Worm (Caenorhabditis elegans): ENCODE measurements around the gene fzy-1.

The fzy-1 gene

DNA sequence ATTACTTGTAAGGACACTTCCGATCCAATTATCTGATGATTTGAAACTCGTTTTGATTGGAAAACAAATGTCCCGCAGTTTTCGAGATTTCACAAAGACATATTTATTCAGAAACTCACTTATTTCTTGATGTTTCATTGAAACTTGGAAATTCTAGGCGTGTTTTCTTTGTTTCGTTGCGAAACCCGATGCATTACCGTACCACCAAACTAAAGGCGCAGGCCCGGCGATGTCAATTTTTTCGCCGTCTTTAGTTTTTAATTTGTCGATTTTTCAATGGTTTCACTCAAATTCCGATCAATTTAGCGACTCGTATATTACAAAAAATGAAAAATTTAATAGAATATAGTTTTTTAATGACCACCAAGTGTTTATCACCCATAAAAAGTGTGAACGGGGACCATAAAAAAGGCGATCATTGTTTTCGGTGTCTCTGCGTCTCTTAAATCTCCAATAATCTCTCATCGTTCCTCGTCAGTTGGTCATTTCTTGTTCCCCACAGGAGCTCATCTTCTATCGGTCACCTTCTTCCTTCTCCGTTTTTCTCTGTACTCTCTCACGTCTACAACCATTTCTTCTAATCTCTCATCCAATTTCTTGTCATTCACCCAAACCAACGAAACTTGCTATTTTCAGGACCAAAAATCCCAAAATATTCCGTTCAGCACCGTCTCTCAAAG, 34.7 kb upstream of the fzy-1 start, which contains the start of gene clr-1 (continued):
- TF ChIP-seq lsl-1 (GFP tag; optimal IDR thresholded peaks at IDR 0.05) (peak; percentile 94), rpc-1 (optimal IDR thresholded peaks at IDR 0.05) (no peak), rpc-1 (tag; optimal IDR thresholded peaks at IDR 0.05) (no peak), B0019.2 (GFP tag; conservative IDR thresholded peaks at IDR 0.05) (no peak), ceh-40 (GFP tag; IDR thresholded peaks at IDR 0.05) (no peak), hsf-1 (GFP tag; IDR thresholded peaks at IDR 0.05) (no peak), nfya-2 (GFP tag; IDR thresholded peaks at IDR 0.05) (no peak), F49E8.2 (tag; optimal IDR thresholded peaks at IDR 0.05; ENCODE audit: insufficient read depth) (no peak), cebp-1 (GFP tag; IDR thresholded peaks at IDR 0.05) (no peak), cebp-1 (tag; optimal IDR thresholded peaks at IDR 0.05) (no peak), aptf-2 (GFP tag; conservative IDR thresholded peaks at IDR 0.05) (no peak), F22D6.2 (tag; optimal IDR thresholded peaks at IDR 0.05) (no peak), hmg-20 (GFP tag; IDR thresholded peaks at IDR 0.05) (no peak), Y67H2A.10 (GFP tag; conservative IDR thresholded peaks at IDR 0.05) (no peak), F57A8.1 (GFP tag; optimal IDR thresholded peaks at IDR 0.05) (no peak), K12H6.12 (tag; optimal IDR thresholded peaks at IDR 0.05) (no peak), F23B12.7 (tag; optimal IDR thresholded peaks at IDR 0.05; ENCODE audit: insufficient read depth) (no peak), fkh-3 (tag; optimal IDR thresholded peaks at IDR 0.05) (no peak), attf-5 (GFP tag; optimal IDR thresholded peaks at IDR 0.05) (no peak), mel-28 (tag; optimal IDR thresholded peaks at IDR 0.05; ENCODE audit: borderline replicate concordance) (no peak), efl-1 (GFP tag; optimal IDR thresholded peaks at IDR 0.05) (peak; percentile 6), ZK185.1 (tag; optimal IDR thresholded peaks at IDR 0.05; ENCODE audit: poor library complexity, severe bottlenecking) (no peak), ztf-3 (GFP tag; optimal IDR thresholded peaks at IDR 0.05) (no peak), C06A6.2 (GFP tag; conservative IDR thresholded peaks at IDR 0.05) (no peak), snpc-1.1 (tag; optimal IDR thresholded peaks at IDR 0.05; ENCODE audit: insufficient read depth) (no peak), tlf-1 (GFP tag; optimal IDR thresholded peaks at IDR 0.05) (no peak), lin-54 (GFP tag; optimal IDR thresholded peaks at IDR 0.05) (peak; percentile 9), die-1 (tag; optimal IDR thresholded peaks at IDR 0.05) (no peak), ztf-26 (tag; optimal IDR thresholded peaks at IDR 0.05) (no peak), zim-3 (tag; optimal IDR thresholded peaks at IDR 0.05) (no peak), ztf-28 (GFP tag; IDR thresholded peaks at IDR 0.05) (no peak), hmg-1.2 (GFP tag; IDR thresholded peaks at IDR 0.05) (peak; percentile 49; the same call in 1 of the 2 replicates), athp-1 (tag; optimal IDR thresholded peaks at IDR 0.05) (no peak), ceh-27 (GFP tag; optimal IDR thresholded peaks at IDR 0.05) (no peak), dpl-1 (GFP tag; optimal IDR thresholded peaks at IDR 0.05) (no peak), sptf-2 (GFP tag; optimal IDR thresholded peaks at IDR 0.05) (no peak), madf-6 (GFP tag; IDR thresholded peaks at IDR 0.05) (peak; percentile 94), pbrm-1 (GFP tag; IDR thresholded peaks at IDR 0.05) (no peak), ztf-18 (tag; optimal IDR thresholded peaks at IDR 0.05) (no peak), F52B5.7 (tag; optimal IDR thresholded peaks at IDR 0.05) (no peak), rec-8 (tag; optimal IDR thresholded peaks at IDR 0.05) (no peak), lsy-27 (tag; optimal IDR thresholded peaks at IDR 0.05; ENCODE audit: borderline replicate concordance, insufficient read depth) (no peak), attf-3 (GFP tag; conservative IDR thresholded peaks at IDR 0.05) (no peak), T07F8.4 (tag; optimal IDR thresholded peaks at IDR 0.05) (no peak), unc-62 (GFP tag; optimal IDR thresholded peaks at IDR 0.05) (no peak), akir-1 (GFP tag; optimal IDR thresholded peaks at IDR 0.05) (no peak), snpc-4 (GFP tag; optimal IDR thresholded peaks at IDR 0.05) (no peak), snpc-4 (tag; optimal IDR thresholded peaks at IDR 0.05) (no peak)

Data from whole organism, young adult.